Worm (Caenorhabditis elegans): ENCODE results near the gene kdp-1.

Gene kdp-1

ce11 chrIV:13300109-13300508 lies at the start of gene kdp-1:
Gene kdp-1, plus strand, starts transcription at chrIV:13300188.
- no peak for TF ChIP-seq sma-9 (GFP tag; optimal IDR thresholded peaks at IDR 0.05)
- TF ChIP-seq sma-9 (tag; optimal IDR thresholded peaks at IDR 0.05), result no peak
- TF ChIP-seq lin-13 (GFP tag; optimal IDR thresholded peaks at IDR 0.05), result peak; percentile 9

- TF ChIP-seq ztf-4 (tag; optimal IDR thresholded peaks at IDR 0.05) (no peak), alr-1 (tag; optimal IDR thresholded peaks at IDR 0.05) (no peak), nhr-10 (tag; optimal IDR thresholded peaks at IDR 0.05) (no peak), sma-9 (GFP tag; optimal IDR thresholded peaks at IDR 0.05) (no peak), sma-9 (tag; optimal IDR thresholded peaks at IDR 0.05) (no peak), peb-1 (tag; optimal IDR thresholded peaks at IDR 0.05) (no peak), skn-1 (tag; optimal IDR thresholded peaks at IDR 0.05) (no peak), mdl-1 (tag; optimal IDR thresholded peaks at IDR 0.05) (no peak), egl-27 (tag; optimal IDR thresholded peaks at IDR 0.05) (no peak), C34F6.9 (tag; optimal IDR thresholded peaks at IDR 0.05) (no peak), R02D3.7 (tag; optimal IDR thresholded peaks at IDR 0.05) (no peak), elt-3 (tag; optimal IDR thresholded peaks at IDR 0.05) (no peak), gmeb-1 (tag; optimal IDR thresholded peaks at IDR 0.05) (no peak), ztf-1 (GFP tag; conservative IDR thresholded peaks at IDR 0.05) (no peak), aly-2 (tag; optimal IDR thresholded peaks at IDR 0.05) (no peak), nhr-237 (tag; optimal IDR thresholded peaks at IDR 0.05) (no peak), crh-2 (tag; optimal IDR thresholded peaks at IDR 0.05) (no peak), ceh-16 (tag; optimal IDR thresholded peaks at IDR 0.05) (no peak), blmp-1 (tag; optimal IDR thresholded peaks at IDR 0.05; ENCODE audit: insufficient read depth) (no peak), unc-55 (GFP tag; optimal IDR thresholded peaks at IDR 0.05) (no peak), sem-4 (tag; optimal IDR thresholded peaks at IDR 0.05) (no peak)
Measured at ce11 chrIV:13250243-13250642, 49.7 kb upstream of the kdp-1 start.

ce11 chrIV:13252211-13252610 lies 47.8 kb upstream of the kdp-1 start, which contains the start of gene ttr-51:
Gene ttr-51, minus strand, starts transcription at chrIV:13252311.
- TF ChIP-seq nhr-129 (tag; optimal IDR thresholded peaks at IDR 0.05), result peak; percentile 17
- peak in 1 of 2 experiments; percentile 1 for TF ChIP-seq lsy-2 (tag; optimal IDR thresholded peaks at IDR 0.05)
- TF ChIP-seq lin-39 (tag; optimal IDR thresholded peaks at IDR 0.05), result no peak

- no peak for TF ChIP-seq nhr-23 (tag; optimal IDR thresholded peaks at IDR 0.05)
- TF ChIP-seq fos-1 (tag; optimal IDR thresholded peaks at IDR 0.05), result peak; percentile 94
- no peak for TF ChIP-seq elt-3 (tag; optimal IDR thresholded peaks at IDR 0.05)
- TF ChIP-seq sma-3 (GFP tag; optimal IDR thresholded peaks at IDR 0.05), result peak; percentile 5
- no peak for TF ChIP-seq unc-39 (tag; optimal IDR thresholded peaks at IDR 0.05)
- peak; percentile 24 for TF ChIP-seq egl-27 (tag; optimal IDR thresholded peaks at IDR 0.05)
- TF ChIP-seq mdl-1 (tag; optimal IDR thresholded peaks at IDR 0.05), result no peak
- TF ChIP-seq ztf-1 (GFP tag; conservative IDR thresholded peaks at IDR 0.05), result no peak
- TF ChIP-seq peb-1 (tag; optimal IDR thresholded peaks at IDR 0.05), result no peak
- TF ChIP-seq aly-2 (tag; optimal IDR thresholded peaks at IDR 0.05), result no peak
- peak; percentile 36 for TF ChIP-seq C34F6.9 (tag; optimal IDR thresholded peaks at IDR 0.05)
- peak; percentile 85 for TF ChIP-seq sma-9 (GFP tag; optimal IDR thresholded peaks at IDR 0.05)
- no peak for TF ChIP-seq sma-9 (tag; optimal IDR thresholded peaks at IDR 0.05)
- no peak for TF ChIP-seq blmp-1 (tag; optimal IDR thresholded peaks at IDR 0.05; ENCODE audit: insufficient read depth)
- no peak for TF ChIP-seq unc-62 (GFP tag; optimal IDR thresholded peaks at IDR 0.05)
- no peak for TF ChIP-seq nhr-21 (tag; optimal IDR thresholded peaks at IDR 0.05)
- TF ChIP-seq crh-2 (tag; optimal IDR thresholded peaks at IDR 0.05), result peak; percentile 42
- peak; percentile 33 for TF ChIP-seq gmeb-1 (tag; optimal IDR thresholded peaks at IDR 0.05)
- TF ChIP-seq lsy-2 (tag; optimal IDR thresholded peaks at IDR 0.05), result peak in 1 of 2 experiments; percentile 35
- TF ChIP-seq F13H6.1 (tag; optimal IDR thresholded peaks at IDR 0.05), result peak; percentile 76
- peak; percentile 86 for TF ChIP-seq nhr-129 (tag; optimal IDR thresholded peaks at IDR 0.05)
Measured at ce11 chrIV:13253841-13254240, 46.1 kb upstream of the kdp-1 start, which contains the start of gene ttr-45. Gene ttr-45, plus strand, starts transcription at chrIV:13254225.

- TF ChIP-seq C34F6.9 (tag; optimal IDR thresholded peaks at IDR 0.05) (no peak), nhr-12 (tag; optimal IDR thresholded peaks at IDR 0.05) (no peak), nhr-23 (tag; optimal IDR thresholded peaks at IDR 0.05) (no peak), gmeb-1 (tag; optimal IDR thresholded peaks at IDR 0.05) (no peak), sma-3 (GFP tag; optimal IDR thresholded peaks at IDR 0.05) (no peak), egl-27 (tag; optimal IDR thresholded peaks at IDR 0.05) (no peak), alr-1 (tag; optimal IDR thresholded peaks at IDR 0.05) (no peak), nhr-237 (tag; optimal IDR thresholded peaks at IDR 0.05) (no peak), elt-3 (tag; optimal IDR thresholded peaks at IDR 0.05) (no peak), ZK546.5 (tag; optimal IDR thresholded peaks at IDR 0.05) (no peak), nhr-11 (tag; optimal IDR thresholded peaks at IDR 0.05) (no peak), lsy-2 (tag; optimal IDR thresholded peaks at IDR 0.05) (no peak), mbf-1 (tag; optimal IDR thresholded peaks at IDR 0.05) (no peak), ztf-11 (tag; optimal IDR thresholded peaks at IDR 0.05) (no peak), ceh-82 (tag; optimal IDR thresholded peaks at IDR 0.05) (no peak), R02D3.7 (tag; optimal IDR thresholded peaks at IDR 0.05) (no peak), nhr-77 (tag; optimal IDR thresholded peaks at IDR 0.05) (no peak), unc-62 (GFP tag; optimal IDR thresholded peaks at IDR 0.05) (no peak), dmd-4 (tag; optimal IDR thresholded peaks at IDR 0.05) (no peak), elt-1 (tag; optimal IDR thresholded peaks at IDR 0.05) (no peak)
Measured at ce11 chrIV:13255886-13256285, 44.1 kb upstream of the kdp-1 start, which contains the start of gene bus-12. Gene bus-12, plus strand, starts transcription at chrIV:13256186.
